Worm (Caenorhabditis elegans) whole organism, early embryonic: ENCODE results near the gene Y58A7A.4.

ENCODE experiments used
- ama-1 ChIP-seq: fragments of 150-350 bp; optimal IDR thresholded peaks from 2 replicates; lab custom pipeline; 2014
- ceh-36 ChIP-seq: sonication (generic microtip); optimal IDR thresholded peaks from 2 replicates; lab custom pipeline; 2016; ENCODE audit warnings: missing genetic modification characterization, inconsistent platforms, missing compliant biosample characterization
- ets-7 ChIP-seq: sonication (generic microtip); optimal IDR thresholded peaks from 2 replicates; lab custom pipeline; 2016; ENCODE audit warnings: missing genotype, missing genetic modification characterization, missing compliant biosample characterization
- flt-1 ChIP-seq: fragments of 200-800 bp; sonication (Bioruptor generic); IDR thresholded peaks from 2 replicates; pipeline ENCODE4 v1.3.6; 2022; ENCODE audit warnings: missing genetic modification characterization, missing compliant biosample characterization
- hmbx-1 ChIP-seq: sonication (generic microtip); optimal IDR thresholded peaks from 2 replicates; lab custom pipeline; 2016; ENCODE audit warnings: mild to moderate bottlenecking, missing genetic modification characterization, missing compliant biosample characterization
- hmg-4 ChIP-seq: fragments of 200-800 bp; sonication (Bioruptor generic); optimal IDR thresholded peaks from 2 replicates; lab custom pipeline; 2018; ENCODE audit warnings: mild to moderate bottlenecking, missing genetic modification characterization, missing compliant biosample characterization
- hnd-1 ChIP-seq: sonication (generic microtip); optimal IDR thresholded peaks from 2 replicates; lab custom pipeline; 2016; ENCODE audit warnings: missing genetic modification characterization, missing compliant biosample characterization
- pes-1 ChIP-seq: fragments of 200-800 bp; sonication (Bioruptor generic); IDR thresholded peaks from 2 replicates; pipeline ENCODE4 v1.3.6; 2022; ENCODE audit warnings: missing genetic modification reagents, missing genetic modification characterization, missing compliant biosample characterization
- sea-1 ChIP-seq: fragments of 200-800 bp; sonication (Bioruptor generic); conservative IDR thresholded peaks from 2 replicates; pipeline ENCODE4 v1.3.6; 2022; ENCODE audit warnings: missing genetic modification characterization, missing compliant biosample characterization
- tra-4 ChIP-seq: sonication (generic microtip); optimal IDR thresholded peaks from 2 replicates; lab custom pipeline; 2017; ENCODE audit warnings: missing genetic modification characterization, missing compliant biosample characterization

- TF ChIP-seq ama-1 (lab: Kevin White, UChicago) = no peak
- no peak for TF ChIP-seq hmbx-1 (tag; lab: Kevin White, UChicago)
- no peak for TF ChIP-seq hnd-1 (tag; lab: Kevin White, UChicago)
- TF ChIP-seq tra-4 (tag; lab: Kevin White, UChicago) = no peak
- TF ChIP-seq ceh-36 (tag; lab: Kevin White, UChicago) = no peak
- TF ChIP-seq sea-1 (GFP tag; lab: Robert Waterston, UW) = no peak
- no peak for TF ChIP-seq ets-7 (tag; lab: Kevin White, UChicago)
- TF ChIP-seq hmg-4 (GFP tag; lab: Kevin White, UChicago) = no peak
- TF ChIP-seq pes-1 (GFP tag; lab: Robert Waterston, UW) = no peak
- TF ChIP-seq flt-1 = no peak
Measured at ce11 chrV:5080853-5081338, 3.9 kb downstream of the Y58A7A.4 start, which contains the start of gene Y58A7A.3.
